Worm (Caenorhabditis elegans): ENCODE data around the gene srb-16.

ce11 chrII:5171610-5172009 lies 20.9 kb upstream of the srb-16 start, which contains the start of gene C27D6.15:
- TF ChIP-seq pha-4 (tag; optimal IDR thresholded peaks at IDR 0.05) (no peak), ceh-45 (GFP tag; IDR thresholded peaks at IDR 0.05) (no peak), hlh-30 (tag; optimal IDR thresholded peaks at IDR 0.05; ENCODE audit: insufficient read depth) (no peak)

All from whole organism, late embryonic.